Comparison of ENCODE assay signal across 1 fruit fly cellular context in the genomic region with DNA sequence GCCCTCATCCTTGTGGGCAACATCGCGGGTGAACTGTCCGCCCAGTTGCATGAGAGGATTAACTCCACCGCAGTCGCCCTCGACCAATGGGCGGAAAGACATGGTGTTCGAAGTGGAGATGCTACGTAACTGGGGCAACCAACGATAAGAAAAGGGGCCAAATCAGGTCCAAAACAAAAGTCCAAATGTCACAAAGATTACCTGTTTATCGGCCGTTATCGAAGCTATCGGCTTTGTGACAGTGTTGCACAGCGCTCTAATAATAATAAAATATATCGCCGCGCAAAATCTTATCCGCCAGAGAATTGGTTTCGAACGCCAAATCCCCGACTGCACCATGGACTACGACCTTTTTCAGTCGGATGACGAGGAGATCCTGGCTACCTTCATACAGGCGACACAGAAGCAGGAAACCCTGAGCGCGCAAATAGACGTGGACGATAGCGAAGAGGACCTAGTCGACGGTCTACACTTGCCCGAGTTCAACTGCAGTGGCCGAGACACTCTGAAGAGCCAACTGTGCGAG.
TF ChIP-seq lines count a peak whose summit lies in the region.

A gene (plus strand): TSS at position 285 of the 526 bp plus-strand sequence.
A gene (minus strand): TSS at position 476 of the 526 bp plus-strand sequence.

TF ChIP-seq in whole organism, embryonic, 481 proteins besides CTCF, POLR2A, EP300 and RAD21 (continued from another document):
- TF ChIP-seq CG17802 (tag; optimal IDR thresholded peaks at IDR 0.05; lab: Kevin White, UChicago) = no peak
- no peak for TF ChIP-seq hkb (optimal IDR thresholded peaks at IDR 0.05; lab: Kevin White, UChicago)
- TF ChIP-seq hkb (GFP tag; IDR thresholded peaks at IDR 0.05; lab: Robert Waterston, UW) = no peak
- TF ChIP-seq CG17612 (GFP tag; IDR thresholded peaks at IDR 0.05; lab: Robert Waterston, UW) = no peak
- TF ChIP-seq CG7372 (GFP tag; IDR thresholded peaks at IDR 0.05; lab: Robert Waterston, UW) = no peak
- TF ChIP-seq Nf-YC (tag; optimal IDR thresholded peaks at IDR 0.05; lab: Kevin White, UChicago) = peak; percentile 52
- TF ChIP-seq CG6791 (GFP tag; IDR thresholded peaks at IDR 0.05; lab: Robert Waterston, UW; ENCODE audit: partially characterized antibody) = peak; percentile 63
- TF ChIP-seq Hr3 (GFP tag; optimal IDR thresholded peaks at IDR 0.05; lab: Kevin White, UChicago) = no peak
- no peak for TF ChIP-seq CG12071 (GFP tag; optimal IDR thresholded peaks at IDR 0.05; lab: Kevin White, UChicago)
- no peak for TF ChIP-seq hth (optimal IDR thresholded peaks at IDR 0.05; lab: Kevin White, UChicago)
- TF ChIP-seq CG4854 (GFP tag; optimal IDR thresholded peaks at IDR 0.05; lab: Kevin White, UChicago) = no peak
- no peak for TF ChIP-seq CG8290 (GFP tag; optimal IDR thresholded peaks at IDR 0.05; lab: Kevin White, UChicago)
- TF ChIP-seq CG8290 (tag; optimal IDR thresholded peaks at IDR 0.05; lab: Kevin White, UChicago) = no peak
- TF ChIP-seq insv (GFP tag; optimal IDR thresholded peaks at IDR 0.05; lab: Kevin White, UChicago) = no peak
- TF ChIP-seq chif (GFP tag; optimal IDR thresholded peaks at IDR 0.05; lab: Kevin White, UChicago) = no peak
- TF ChIP-seq Ets65A (GFP tag; lab: Kevin White, UChicago) = peak; percentile 43
- no peak for TF ChIP-seq grau (tag; optimal IDR thresholded peaks at IDR 0.05; lab: Kevin White, UChicago)
- TF ChIP-seq CG6689 (GFP tag; IDR thresholded peaks at IDR 0.05; lab: Robert Waterston, UW) = no peak
- TF ChIP-seq HLHmδ (GFP tag; optimal IDR thresholded peaks at IDR 0.05; lab: Kevin White, UChicago) = no peak
- TF ChIP-seq YL-1 (GFP tag; optimal IDR thresholded peaks at IDR 0.05; lab: Kevin White, UChicago) = peak; percentile 79
- no peak for TF ChIP-seq Atf6 (GFP tag; IDR thresholded peaks at IDR 0.05; lab: Robert Waterston, UW)
- TF ChIP-seq al (GFP tag; IDR thresholded peaks at IDR 0.05; lab: Robert Waterston, UW) = no peak
- TF ChIP-seq kni (GFP tag; optimal IDR thresholded peaks at IDR 0.05; lab: Kevin White, UChicago) = no peak
- TF ChIP-seq D (optimal IDR thresholded peaks at IDR 0.05; lab: Kevin White, UChicago) = no peak
- TF ChIP-seq D (GFP tag; optimal IDR thresholded peaks at IDR 0.05; lab: Kevin White, UChicago) = no peak
- no peak for TF ChIP-seq cas (GFP tag; IDR thresholded peaks at IDR 0.05; lab: Robert Waterston, UW)
- TF ChIP-seq ham (GFP tag; IDR thresholded peaks at IDR 0.05; lab: Robert Waterston, UW) = no peak
- no peak for TF ChIP-seq CG10274 (GFP tag; optimal IDR thresholded peaks at IDR 0.05; lab: Kevin White, UChicago)
- TF ChIP-seq CG4707 (GFP tag; optimal IDR thresholded peaks at IDR 0.05; lab: Kevin White, UChicago) = no peak
- no peak for TF ChIP-seq Nf-YB (GFP tag; optimal IDR thresholded peaks at IDR 0.05; lab: Kevin White, UChicago)
- no peak for TF ChIP-seq gro (GFP tag; optimal IDR thresholded peaks at IDR 0.05; lab: Kevin White, UChicago)
- no peak for TF ChIP-seq Hey (tag; optimal IDR thresholded peaks at IDR 0.05; lab: Kevin White, UChicago)
- TF ChIP-seq Rx (GFP tag; IDR thresholded peaks at IDR 0.05; lab: Robert Waterston, UW) = no peak
- TF ChIP-seq CG7357 (GFP tag; IDR thresholded peaks at IDR 0.05; lab: Robert Waterston, UW) = no peak
- TF ChIP-seq Abd-B (GFP tag; optimal IDR thresholded peaks at IDR 0.05; lab: Kevin White, UChicago) = no peak
- TF ChIP-seq Stat92E (GFP tag; optimal IDR thresholded peaks at IDR 0.05; lab: Kevin White, UChicago) = no peak
- TF ChIP-seq CG12299 (tag; optimal IDR thresholded peaks at IDR 0.05; lab: Kevin White, UChicago) = no peak
- TF ChIP-seq CG17359 (tag; optimal IDR thresholded peaks at IDR 0.05; lab: Kevin White, UChicago) = no peak
- no peak for TF ChIP-seq CG13123 (GFP tag; optimal IDR thresholded peaks at IDR 0.05; lab: Kevin White, UChicago)
- no peak for TF ChIP-seq CG9215 (GFP tag; IDR thresholded peaks at IDR 0.05; lab: Robert Waterston, UW)
- TF ChIP-seq CG15514 (GFP tag; optimal IDR thresholded peaks at IDR 0.05; lab: Kevin White, UChicago) = peak; percentile 44
- TF ChIP-seq CG13296 (GFP tag; optimal IDR thresholded peaks at IDR 0.05; lab: Kevin White, UChicago) = no peak
- no peak for TF ChIP-seq dmrt11E (tag; optimal IDR thresholded peaks at IDR 0.05; lab: Kevin White, UChicago)
- peak; percentile 62 for TF ChIP-seq BEAF-32 (GFP tag; optimal IDR thresholded peaks at IDR 0.05; lab: Kevin White, UChicago)
- TF ChIP-seq CG8924 (tag; optimal IDR thresholded peaks at IDR 0.05; lab: Kevin White, UChicago) = no peak
- no peak for TF ChIP-seq CG3847 (GFP tag; IDR thresholded peaks at IDR 0.05; lab: Robert Waterston, UW)
- no peak for TF ChIP-seq Gug (GFP tag; IDR thresholded peaks at IDR 0.05; lab: Robert Waterston, UW)
- no peak for TF ChIP-seq CG18476 (GFP tag; optimal IDR thresholded peaks at IDR 0.05; lab: Kevin White, UChicago)
- no peak for TF ChIP-seq Kr (GFP tag; optimal IDR thresholded peaks at IDR 0.05; lab: Kevin White, UChicago)
- TF ChIP-seq CG13775 (GFP tag; optimal IDR thresholded peaks at IDR 0.05; lab: Kevin White, UChicago) = no peak
- TF ChIP-seq sens (GFP tag; lab: Kevin White, UChicago) = peak; percentile 75
- TF ChIP-seq Aef1 (GFP tag; IDR thresholded peaks at IDR 0.05; lab: Robert Waterston, UW) = no peak
- no peak for TF ChIP-seq CG9876 (GFP tag; optimal IDR thresholded peaks at IDR 0.05; lab: Kevin White, UChicago)
- no peak for TF ChIP-seq slp2 (GFP tag; optimal IDR thresholded peaks at IDR 0.05; lab: Kevin White, UChicago)
- TF ChIP-seq sens-2 (GFP tag; IDR thresholded peaks at IDR 0.05; lab: Robert Waterston, UW) = no peak
- peak; percentile 65 for TF ChIP-seq Bgb (GFP tag; IDR thresholded peaks at IDR 0.05; lab: Robert Waterston, UW; ENCODE audit: partially characterized antibody)
- TF ChIP-seq lbe (GFP tag; optimal IDR thresholded peaks at IDR 0.05; lab: Kevin White, UChicago) = no peak
- TF ChIP-seq sr (GFP tag; IDR thresholded peaks at IDR 0.05; lab: Robert Waterston, UW) = no peak
- no peak for TF ChIP-seq CG30403 (GFP tag; optimal IDR thresholded peaks at IDR 0.05; lab: Kevin White, UChicago)
- TF ChIP-seq bigmax (GFP tag; optimal IDR thresholded peaks at IDR 0.05; lab: Kevin White, UChicago) = no peak
- TF ChIP-seq lmd (GFP tag; IDR thresholded peaks at IDR 0.05; lab: Robert Waterston, UW) = no peak
- TF ChIP-seq klu (GFP tag; IDR thresholded peaks at IDR 0.05; lab: Robert Waterston, UW) = no peak
- TF ChIP-seq pros (GFP tag; optimal IDR thresholded peaks at IDR 0.05; lab: Kevin White, UChicago) = no peak
- no peak for TF ChIP-seq Fer2 (tag; optimal IDR thresholded peaks at IDR 0.05; lab: Kevin White, UChicago)
- TF ChIP-seq CG11560 (tag; IDR thresholded peaks at IDR 0.05; lab: Robert Waterston, UW) = no peak
- no peak for TF ChIP-seq Chrac-16 (GFP tag; optimal IDR thresholded peaks at IDR 0.05; lab: Kevin White, UChicago)
- TF ChIP-seq mam (GFP tag; optimal IDR thresholded peaks at IDR 0.05; lab: Kevin White, UChicago) = no peak
- TF ChIP-seq ind (GFP tag; optimal IDR thresholded peaks at IDR 0.05; lab: Kevin White, UChicago) = no peak
- TF ChIP-seq crp (GFP tag; optimal IDR thresholded peaks at IDR 0.05; lab: Kevin White, UChicago) = no peak
- peak; percentile 78 for TF ChIP-seq MESR4 (GFP tag; optimal IDR thresholded peaks at IDR 0.05; lab: Kevin White, UChicago)
- TF ChIP-seq sd (tag; optimal IDR thresholded peaks at IDR 0.05; lab: Kevin White, UChicago) = no peak
- TF ChIP-seq Bteb2 (GFP tag; optimal IDR thresholded peaks at IDR 0.05; lab: Kevin White, UChicago) = no peak
- no peak for TF ChIP-seq Dip2 (GFP tag; IDR thresholded peaks at IDR 0.05; lab: Robert Waterston, UW)
- TF ChIP-seq CG7928 (GFP tag; optimal IDR thresholded peaks at IDR 0.05; lab: Kevin White, UChicago) = no peak
- no peak for TF ChIP-seq CG4404 (GFP tag; IDR thresholded peaks at IDR 0.05; lab: Robert Waterston, UW)
- TF ChIP-seq Optix (GFP tag; IDR thresholded peaks at IDR 0.05; lab: Robert Waterston, UW) = no peak
- no peak for TF ChIP-seq CG31224 (GFP tag; IDR thresholded peaks at IDR 0.05; lab: Robert Waterston, UW)
- no peak for TF ChIP-seq CG15479 (GFP tag; optimal IDR thresholded peaks at IDR 0.05; lab: Kevin White, UChicago)
- no peak for TF ChIP-seq ken (GFP tag; IDR thresholded peaks at IDR 0.05; lab: Robert Waterston, UW)
- no peak for TF ChIP-seq CG10654 (GFP tag; optimal IDR thresholded peaks at IDR 0.05; lab: Kevin White, UChicago)
- TF ChIP-seq psq (GFP tag; optimal IDR thresholded peaks at IDR 0.05; lab: Kevin White, UChicago) = no peak
- TF ChIP-seq BtbVII (GFP tag; optimal IDR thresholded peaks at IDR 0.05; lab: Kevin White, UChicago) = no peak
- TF ChIP-seq CG34224 (GFP tag; IDR thresholded peaks at IDR 0.05; lab: Robert Waterston, UW; ENCODE audit: partially characterized antibody) = peak; percentile 66; the same call in 2 of the 3 replicates
